Fruit fly (Drosophila melanogaster): ENCODE results near the gene CG6204.

Gene CG6204

DNA sequence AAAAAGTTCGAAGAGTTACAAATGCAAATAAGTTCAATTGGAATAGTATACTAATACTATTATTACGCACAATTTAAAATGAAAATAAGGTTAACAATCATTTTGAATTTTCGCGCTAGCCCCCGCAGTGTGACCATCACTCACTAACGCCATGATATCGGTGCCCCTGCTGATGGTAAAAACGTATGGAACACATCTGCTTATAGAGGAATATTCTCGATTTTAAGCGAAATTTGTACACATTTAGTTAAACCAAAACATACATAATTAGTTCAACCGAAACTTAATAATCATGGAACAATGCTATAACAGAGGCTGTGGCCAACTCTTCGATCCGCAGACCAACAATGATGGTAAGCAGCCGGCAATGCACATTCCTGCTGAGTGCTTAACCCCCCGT, 7.4 kb upstream of the CG6204 start, which contains the start of gene mora (continued):
- TF ChIP-seq dmrt11E (tag; optimal IDR thresholded peaks at IDR 0.05): no peak
- no peak for TF ChIP-seq bbx (GFP tag; IDR thresholded peaks at IDR 0.05; ENCODE audit: partially characterized antibody)
- no peak for TF ChIP-seq jigr1 (GFP tag; IDR thresholded peaks at IDR 0.05)
- peak; percentile 95 for TF ChIP-seq E2f2 (GFP tag; IDR thresholded peaks at IDR 0.05)
- peak; percentile 88 for TF ChIP-seq gfzf (GFP tag; optimal IDR thresholded peaks at IDR 0.05)
- TF ChIP-seq row (GFP tag; IDR thresholded peaks at IDR 0.05): peak; percentile 11; the same call in 1 of the 3 replicates
- TF ChIP-seq btn (GFP tag; optimal IDR thresholded peaks at IDR 0.05): no peak
- 0 out of 4 replicates have a peak, but pooled peaks have one; percentile 29 for TF ChIP-seq Dll (GFP tag; IDR thresholded peaks at IDR 0.05; ENCODE audit: partially characterized antibody)
- TF ChIP-seq fru (optimal IDR thresholded peaks at IDR 0.05): no peak
- no peak for TF ChIP-seq ftz-f1 (GFP tag; optimal IDR thresholded peaks at IDR 0.05)
- TF ChIP-seq CG43689 (GFP tag; IDR thresholded peaks at IDR 0.05): no peak
- peak; percentile 49 for TF ChIP-seq CG13287 (GFP tag; IDR thresholded peaks at IDR 0.05; ENCODE audit: partially characterized antibody)
- no peak for TF ChIP-seq Gug (GFP tag; IDR thresholded peaks at IDR 0.05)
- 0 out of 2 replicates have a peak, but pooled peaks have one; percentile 28 for TF ChIP-seq Scr (GFP tag; IDR thresholded peaks at IDR 0.05; ENCODE audit: partially characterized antibody)
- TF ChIP-seq CG2678 (tag; optimal IDR thresholded peaks at IDR 0.05): no peak
- TF ChIP-seq CG18764 (GFP tag; optimal IDR thresholded peaks at IDR 0.05): no peak
- no peak for TF ChIP-seq peb (GFP tag; IDR thresholded peaks at IDR 0.05)
- TF ChIP-seq CG9437 (GFP tag; optimal IDR thresholded peaks at IDR 0.05): peak; percentile 22
- peak; percentile 40 for TF ChIP-seq CG14710 (tag; optimal IDR thresholded peaks at IDR 0.05)
- no peak for TF ChIP-seq maf-S (GFP tag; optimal IDR thresholded peaks at IDR 0.05)
- no peak for TF ChIP-seq Nf-YB (GFP tag; optimal IDR thresholded peaks at IDR 0.05)
- TF ChIP-seq CG33213 (GFP tag; optimal IDR thresholded peaks at IDR 0.05): no peak
- no peak for TF ChIP-seq hkb (optimal IDR thresholded peaks at IDR 0.05)
- TF ChIP-seq hkb (GFP tag; IDR thresholded peaks at IDR 0.05): no peak
- TF ChIP-seq CG15269 (tag; optimal IDR thresholded peaks at IDR 0.05): no peak
- peak; percentile 80 for TF ChIP-seq twi (tag; optimal IDR thresholded peaks at IDR 0.05)

DNA sequence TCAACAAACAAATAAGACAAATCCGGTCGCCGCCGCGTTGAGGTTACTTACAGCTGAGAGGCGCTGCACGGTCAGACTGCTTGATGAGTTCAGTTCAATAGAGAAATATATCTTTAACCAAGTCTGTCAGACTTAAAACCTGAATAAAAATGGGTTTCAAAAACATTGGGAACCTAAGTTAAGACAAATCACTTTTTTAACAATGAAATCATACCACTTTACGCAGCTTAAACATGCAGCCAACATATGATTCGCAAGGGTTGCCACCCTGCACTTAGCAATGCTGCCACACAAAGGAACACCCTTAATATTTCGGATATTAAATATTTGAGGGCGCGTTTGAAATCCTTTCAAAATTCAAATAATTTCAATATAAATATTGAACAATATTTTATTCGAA, 5.0 kb upstream of the CG6204 start, which contains the start of gene CG5515:
Gene CG5515, minus strand, starts transcription at position 278 of the 400 bp plus-strand sequence.
- TF ChIP-seq NFAT (GFP tag; IDR thresholded peaks at IDR 0.05) (peak; percentile 70), CG12155 (GFP tag; optimal IDR thresholded peaks at IDR 0.05) (peak; percentile 70), B-H1 (GFP tag; IDR thresholded peaks at IDR 0.05) (peak; percentile 61), CG3847 (GFP tag; IDR thresholded peaks at IDR 0.05) (peak; percentile 91), usp (GFP tag; optimal IDR thresholded peaks at IDR 0.05) (no peak), CG2875 (GFP tag; optimal IDR thresholded peaks at IDR 0.05) (no peak), CG5180 (GFP tag; optimal IDR thresholded peaks at IDR 0.05) (no peak), toy (GFP tag; IDR thresholded peaks at IDR 0.05) (no peak), CG13296 (GFP tag; optimal IDR thresholded peaks at IDR 0.05) (peak; percentile 25), slp2 (GFP tag; optimal IDR thresholded peaks at IDR 0.05) (peak; percentile 40), bab2 (GFP tag; optimal IDR thresholded peaks at IDR 0.05) (peak; percentile 79), bigmax (GFP tag; optimal IDR thresholded peaks at IDR 0.05) (peak; percentile 67), CG4360 (GFP tag; IDR thresholded peaks at IDR 0.05) (no peak), MTF-1 (GFP tag; optimal IDR thresholded peaks at IDR 0.05; ENCODE audit: borderline replicate concordance) (no peak), dati (GFP tag; IDR thresholded peaks at IDR 0.05) (no peak), klu (GFP tag; IDR thresholded peaks at IDR 0.05) (peak; percentile 51; the same call in 1 of the 2 replicates), esg (GFP tag; conservative IDR thresholded peaks at IDR 0.05) (peak; percentile 87), nerfin-2 (GFP tag; IDR thresholded peaks at IDR 0.05; ENCODE audit: partially characterized antibody) (peak; percentile 88), CG9727 (GFP tag; optimal IDR thresholded peaks at IDR 0.05) (peak; percentile 71), otp (GFP tag; IDR thresholded peaks at IDR 0.05) (peak; percentile 29; the same call in 1 of the 3 replicates), CG10654 (GFP tag; optimal IDR thresholded peaks at IDR 0.05) (peak; percentile 61), Rx (GFP tag; IDR thresholded peaks at IDR 0.05) (peak; percentile 70), CG9215 (GFP tag; IDR thresholded peaks at IDR 0.05) (peak; percentile 64), slbo (GFP tag; IDR thresholded peaks at IDR 0.05) (peak; percentile 86), Elba2 (GFP tag; optimal IDR thresholded peaks at IDR 0.05) (no peak), amos (GFP tag; IDR thresholded peaks at IDR 0.05; ENCODE audit: partially characterized antibody) (peak; percentile 71), Adf1 (GFP tag; IDR thresholded peaks at IDR 0.05) (peak; percentile 65)
